Fruit fly (Drosophila melanogaster) whole organism, embryonic: Measurements from ENCODE around the gene Dic1.

Source experiments
- ATbp ChIP-seq: fragments of 200-800 bp; sonication (Bioruptor generic); optimal IDR thresholded peaks from 2 replicates; lab custom pipeline; 2017; ENCODE audit warnings: missing biosample characterization, mild to moderate bottlenecking, missing genetic modification characterization, missing genetic modification reagents
- Atf6 ChIP-seq: fragments of 200-800 bp; sonication (Bioruptor generic); IDR thresholded peaks from 2 replicates; pipeline ENCODE4 v1.3.6; 2022; ENCODE audit warnings: missing biosample characterization, missing genetic modification characterization
- Bgb ChIP-seq: fragments of 200-800 bp; sonication (Bioruptor generic); IDR thresholded peaks from 2 replicates; pipeline ENCODE4 v1.3.6; 2022; ENCODE audit warnings: missing biosample characterization, missing genetic modification characterization; ENCODE audit not compliant: partially characterized antibody
- BtbVII ChIP-seq: fragments of 200-800 bp; sonication (Bioruptor generic); optimal IDR thresholded peaks from 3 replicates; lab custom pipeline; 2017; ENCODE audit warnings: missing biosample characterization, mild to moderate bottlenecking, missing genetic modification characterization
- CG10565 ChIP-seq: fragments of 200-800 bp; sonication (Bioruptor generic); optimal IDR thresholded peaks from 3 replicates; lab custom pipeline; 2016; ENCODE audit warnings: missing biosample characterization, mild to moderate bottlenecking, missing genetic modification characterization
- CG11247 ChIP-seq: fragments of 200-800 bp; sonication (Bioruptor generic); IDR thresholded peaks from 2 replicates; pipeline ENCODE4 v1.3.6; 2022; ENCODE audit warnings: missing biosample characterization, missing genetic modification characterization
- CG11504 ChIP-seq: fragments of 200-800 bp; sonication (Bioruptor generic); optimal IDR thresholded peaks from 3 replicates; lab custom pipeline; 2019; ENCODE audit warnings: missing biosample characterization, mild to moderate bottlenecking, missing genetic modification characterization, moderate library complexity
- CG15479 ChIP-seq: fragments of 200-800 bp; sonication (Bioruptor generic); optimal IDR thresholded peaks from 3 replicates; lab custom pipeline; 2019; ENCODE audit warnings: missing biosample characterization, mild to moderate bottlenecking, missing genetic modification characterization, moderate library complexity
- CG2129 ChIP-seq: fragments of 200-800 bp; sonication (Bioruptor generic); IDR thresholded peaks from 2 replicates; pipeline ENCODE4 v1.3.6; 2022; ENCODE audit warnings: missing biosample characterization, missing genetic modification characterization; ENCODE audit not compliant: partially characterized antibody
- CG2875 ChIP-seq: fragments of 200-800 bp; sonication (Bioruptor generic); optimal IDR thresholded peaks from 2 replicates; lab custom pipeline; 2017; ENCODE audit warnings: missing biosample characterization, mild to moderate bottlenecking, missing genetic modification characterization, missing genetic modification reagents
- CG32532 ChIP-seq: fragments of 200-800 bp; sonication (Bioruptor generic); IDR thresholded peaks from 2 replicates; pipeline ENCODE4 v1.3.6; 2022; ENCODE audit warnings: missing biosample characterization, missing genetic modification characterization
- CG3407 ChIP-seq: fragments of 200-800 bp; sonication (Bioruptor generic); optimal IDR thresholded peaks from 2 replicates; lab custom pipeline; 2018; ENCODE audit warnings: missing biosample characterization, mild to moderate bottlenecking, missing genetic modification characterization
- CG4328 ChIP-seq: fragments of 200-800 bp; sonication (Bioruptor generic); optimal IDR thresholded peaks from 3 replicates; lab custom pipeline; 2017; ENCODE audit warnings: missing biosample characterization, missing genetic modification reagents, missing genetic modification characterization
- CG4730 ChIP-seq: fragments of 200-800 bp; sonication (Bioruptor generic); IDR thresholded peaks from 2 replicates; pipeline ENCODE4 v1.3.6; 2022; ENCODE audit warnings: missing biosample characterization, missing genetic modification characterization
- CG6683 ChIP-seq: fragments of 200-800 bp; sonication (Bioruptor generic); optimal IDR thresholded peaks from 2 replicates; lab custom pipeline; 2017; ENCODE audit warnings: missing biosample characterization, mild to moderate bottlenecking, missing genetic modification characterization, missing genetic modification reagents
- CG6689 ChIP-seq: fragments of 200-800 bp; sonication (Bioruptor generic); IDR thresholded peaks from 2 replicates; pipeline ENCODE4 v1.3.6; 2022; ENCODE audit warnings: missing biosample characterization, missing genetic modification characterization
- CG7357 ChIP-seq: fragments of 200-800 bp; sonication (Bioruptor generic); IDR thresholded peaks from 3 replicates; pipeline ENCODE4 v1.3.6; 2022; ENCODE audit warnings: missing biosample characterization, missing genetic modification characterization
- CG7928 ChIP-seq: fragments of 200-800 bp; sonication (Bioruptor generic); optimal IDR thresholded peaks from 2 replicates; lab custom pipeline; 2017; ENCODE audit warnings: missing biosample characterization, mild to moderate bottlenecking, missing genetic modification characterization
- CG9437 ChIP-seq: fragments of 200-800 bp; sonication (Bioruptor generic); optimal IDR thresholded peaks from 2 replicates; lab custom pipeline; 2018; ENCODE audit warnings: missing biosample characterization, mild to moderate bottlenecking, missing genetic modification characterization
- Camta ChIP-seq: fragments of 200-800 bp; sonication (Bioruptor generic); optimal IDR thresholded peaks from 2 replicates; lab custom pipeline; 2016; ENCODE audit warnings: missing biosample characterization, missing genetic modification characterization
- Dip2 ChIP-seq: fragments of 200-800 bp; sonication (Bioruptor generic); IDR thresholded peaks from 2 replicates; pipeline ENCODE4 v1.3.6; 2022; ENCODE audit warnings: missing biosample characterization, missing genetic modification characterization
- Fer2 ChIP-seq: fragments of 200-800 bp; sonication (Bioruptor generic); optimal IDR thresholded peaks from 2 replicates; lab custom pipeline; 2018; ENCODE audit warnings: missing biosample characterization, mild to moderate bottlenecking, missing genetic modification characterization, moderate library complexity
- Fer3 ChIP-seq: fragments of 200-800 bp; sonication (Bioruptor generic); optimal IDR thresholded peaks from 2 replicates; lab custom pipeline; 2018; ENCODE audit warnings: missing biosample characterization, mild to moderate bottlenecking, missing genetic modification characterization, moderate library complexity
- Hand ChIP-seq: fragments of 200-800 bp; sonication (Bioruptor generic); optimal IDR thresholded peaks from 2 replicates; lab custom pipeline; 2017; ENCODE audit warnings: mild to moderate bottlenecking, missing biosample characterization, missing genetic modification reagents, missing genetic modification characterization
- HmgZ ChIP-seq: fragments of 200-800 bp; sonication (Bioruptor generic); optimal IDR thresholded peaks from 2 replicates; lab custom pipeline; 2018; ENCODE audit warnings: missing biosample characterization, mild to moderate bottlenecking, missing genetic modification characterization
- Hr51 ChIP-seq, 2 experiments: fragments of 200-800 bp; sonication (Bioruptor generic); optimal IDR thresholded peaks; 2 replicates in 1 of 2; 3 replicates in 1 of 2; lab custom pipeline; 2016 to 2018; ENCODE audit warnings: missing biosample characterization in 2 of 2, missing genetic modification characterization in 2 of 2, mild to moderate bottlenecking in 1 of 2, moderate library complexity in 1 of 2
- NK7.1 ChIP-seq: fragments of 200-800 bp; sonication (Bioruptor generic); optimal IDR thresholded peaks from 3 replicates; lab custom pipeline; 2016; ENCODE audit warnings: missing biosample characterization, missing genetic modification characterization
- Oaz ChIP-seq: fragments of 200-800 bp; sonication (Bioruptor generic); IDR thresholded peaks from 2 replicates; pipeline ENCODE4 v1.3.6; 2022; ENCODE audit warnings: missing biosample characterization, missing genetic modification characterization
- Optix ChIP-seq: fragments of 200-800 bp; sonication (Bioruptor generic); IDR thresholded peaks from 3 replicates; pipeline ENCODE4 v1.3.6; 2022; ENCODE audit warnings: missing biosample characterization, missing genetic modification characterization
- ac ChIP-seq: fragments of 200-800 bp; sonication (Bioruptor generic); optimal IDR thresholded peaks from 3 replicates; lab custom pipeline; 2017; ENCODE audit warnings: missing biosample characterization, mild to moderate bottlenecking, missing genetic modification characterization
- ara ChIP-seq: fragments of 200-800 bp; sonication (Bioruptor generic); IDR thresholded peaks from 2 replicates; pipeline ENCODE4 v1.3.6; 2022; ENCODE audit warnings: missing biosample characterization, missing genetic modification characterization
- ato ChIP-seq: fragments of 200-800 bp; sonication (Bioruptor generic); IDR thresholded peaks from 2 replicates; pipeline ENCODE4 v1.3.6; 2022; ENCODE audit warnings: missing biosample characterization, missing genetic modification characterization; ENCODE audit not compliant: partially characterized antibody
- cad ChIP-seq: fragments of >200 bp; optimal IDR thresholded peaks from 2 replicates; lab custom pipeline; 2017; ENCODE audit warnings: missing biosample characterization, missing genetic modification characterization
- cg ChIP-seq: fragments of 200-800 bp; sonication (Bioruptor generic); optimal IDR thresholded peaks from 3 replicates; lab custom pipeline; 2019; ENCODE audit warnings: missing biosample characterization, mild to moderate bottlenecking, missing genetic modification characterization, moderate library complexity
- dimm ChIP-seq: fragments of 200-800 bp; sonication (Bioruptor generic); IDR thresholded peaks from 2 replicates; pipeline ENCODE4 v1.3.6; 2022; ENCODE audit warnings: missing biosample characterization, missing genetic modification characterization
- dm ChIP-seq: fragments of 200-800 bp; sonication (Bioruptor generic); optimal IDR thresholded peaks from 3 replicates; lab custom pipeline; 2016; ENCODE audit warnings: missing biosample characterization, missing genetic modification characterization
- ems ChIP-seq: fragments of 200-800 bp; sonication (Bioruptor generic); optimal IDR thresholded peaks from 3 replicates; lab custom pipeline; 2016; ENCODE audit warnings: missing biosample characterization, missing genetic modification characterization
- ewg ChIP-seq: fragments of 200-800 bp; sonication (Bioruptor generic); optimal IDR thresholded peaks from 3 replicates; lab custom pipeline; 2017; ENCODE audit warnings: mild to moderate bottlenecking, missing biosample characterization, missing genetic modification reagents, missing genetic modification characterization
- grn ChIP-seq: fragments of 200-800 bp; sonication (Bioruptor generic); optimal IDR thresholded peaks from 3 replicates; lab custom pipeline; 2017; ENCODE audit warnings: missing biosample characterization, missing genetic modification characterization
- hth ChIP-seq: fragments of >200 bp; optimal IDR thresholded peaks from 2 replicates; lab custom pipeline; 2017; ENCODE audit warnings: inconsistent platforms
- mld ChIP-seq: fragments of 200-800 bp; sonication (Bioruptor generic); IDR thresholded peaks from 3 replicates; pipeline ENCODE4 v1.3.6; 2022; ENCODE audit warnings: missing biosample characterization, missing genetic modification characterization; ENCODE audit not compliant: partially characterized antibody
- prd ChIP-seq, 3 experiments: fragments of >200 bp in 2 of 3; fragments of 200-800 bp in 1 of 3; sonication (Bioruptor generic) in 1 of 3; optimal IDR thresholded peaks in 2 of 3; IDR thresholded peaks in 1 of 3; 2 replicates in 2 of 3; 3 replicates in 1 of 3; pipeline versions ENCODE4 v1.3.6 to Lab custom; 2017 to 2022; ENCODE audit warnings: missing biosample characterization in 1 of 3, missing genetic modification characterization in 1 of 3
- pros ChIP-seq: fragments of 200-800 bp; sonication (Bioruptor generic); optimal IDR thresholded peaks from 3 replicates; lab custom pipeline; 2019; ENCODE audit warnings: missing biosample characterization, mild to moderate bottlenecking, missing genetic modification characterization, moderate library complexity
- repo ChIP-seq: fragments of 200-800 bp; sonication (Bioruptor generic); optimal IDR thresholded peaks from 2 replicates; lab custom pipeline; 2016; ENCODE audit warnings: missing biosample characterization, missing genetic modification characterization
- sc ChIP-seq, 3 experiments: fragments of >200 bp in 2 of 3; fragments of 200-800 bp in 1 of 3; sonication (Bioruptor generic) in 1 of 3; optimal IDR thresholded peaks; 2 replicates in 2 of 3; 3 replicates in 1 of 3; lab custom pipeline; 2017; ENCODE audit warnings: mild to moderate bottlenecking in 1 of 3, missing biosample characterization in 1 of 3, missing genetic modification characterization in 1 of 3, missing genetic modification reagents in 1 of 3
- sens ChIP-seq: fragments of 200-800 bp; sonication (Bioruptor generic); peaks from one replicate; lab custom pipeline; 2016; ENCODE audit warnings: missing biosample characterization, missing genetic modification characterization
- toy ChIP-seq: fragments of 200-800 bp; sonication (Bioruptor generic); IDR thresholded peaks from 2 replicates; pipeline ENCODE4 v1.3.6; 2022; ENCODE audit warnings: missing biosample characterization, missing genetic modification characterization
- trem ChIP-seq: fragments of 200-800 bp; optimal IDR thresholded peaks from 3 replicates; lab custom pipeline; 2019; ENCODE audit warnings: missing biosample characterization, mild to moderate bottlenecking, missing genetic modification characterization, moderate library complexity
- zfh1 ChIP-seq: fragments of 200-800 bp; sonication (Bioruptor generic); IDR thresholded peaks from 3 replicates; pipeline ENCODE4 v1.3.6; 2022; ENCODE audit warnings: missing biosample characterization, missing genetic modification characterization

Gene Dic1

DNA sequence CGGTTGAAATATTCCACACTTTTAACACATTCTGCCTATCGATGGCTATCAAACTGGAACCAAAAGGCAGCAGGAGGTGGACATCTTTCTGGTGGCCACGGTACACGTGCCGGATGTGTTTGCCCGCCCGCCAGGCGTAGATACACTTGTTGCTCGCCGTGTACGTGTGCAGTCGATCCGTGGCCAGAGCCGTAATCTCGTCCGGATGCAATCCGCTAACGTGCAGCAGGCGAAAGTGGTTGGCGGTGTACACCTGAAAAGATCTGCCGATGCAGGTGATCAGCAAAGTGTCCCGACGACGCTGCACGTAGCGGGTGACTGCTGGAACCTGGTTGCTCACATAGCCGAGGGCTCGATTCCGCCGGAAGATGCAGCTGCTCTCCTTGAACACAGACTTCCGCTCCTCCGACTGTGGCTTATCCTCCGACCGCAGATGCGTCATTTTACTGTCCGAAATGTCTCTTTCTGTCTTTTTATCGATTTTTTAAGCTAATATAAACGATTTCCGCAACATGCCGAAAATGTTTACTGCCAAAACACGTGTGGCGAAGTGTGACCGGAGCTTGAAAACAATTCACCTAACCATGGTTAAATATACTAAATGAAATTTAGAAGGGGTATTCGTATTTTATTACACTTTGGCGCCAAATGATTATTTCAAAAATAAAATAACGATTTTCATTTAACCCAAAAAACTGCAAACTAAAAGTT lies 23.6 kb downstream of the Dic1 start, which contains the start of gene CG9799 (continued):
- TF ChIP-seq cg (no peak), ato (GFP tag; lab: Robert Waterston, UW) (no peak), dimm (GFP tag; lab: Robert Waterston, UW) (no peak), Fer2 (tag; lab: Kevin White, UChicago) (no peak), Bgb (GFP tag; lab: Robert Waterston, UW) (no peak; the same call in 1 of the 2 replicates), Hand (GFP tag; lab: Kevin White, UChicago) (no peak), NK7.1 (no peak), CG32532 (GFP tag; lab: Robert Waterston, UW) (peak; percentile 56), prd (optimal IDR thresholded peaks at IDR 0.05; lab: Kevin White, UChicago) (no peak), prd (GFP tag; IDR thresholded peaks at IDR 0.05; lab: Robert Waterston, UW) (peak; percentile 53; the same call in 2 of the 3 replicates), CG4730 (GFP tag; lab: Robert Waterston, UW) (no peak), sens (GFP tag; lab: Kevin White, UChicago) (peak; percentile 36), ems (GFP tag; lab: Kevin White, UChicago) (no peak), CG7928 (GFP tag; lab: Kevin White, UChicago) (no peak), HmgZ (peak; percentile 4), pros (GFP tag; lab: Kevin White, UChicago) (no peak), grn (GFP tag; lab: Kevin White, UChicago) (no peak), CG4328 (GFP tag; lab: Kevin White, UChicago) (no peak), repo (GFP tag; lab: Kevin White, UChicago) (no peak), Camta (GFP tag; lab: Kevin White, UChicago) (no peak), Oaz (GFP tag; lab: Robert Waterston, UW) (no peak), CG6683 (GFP tag; lab: Kevin White, UChicago) (no peak), CG11504 (tag; lab: Kevin White, UChicago) (peak; percentile 95), cad (GFP tag; lab: Kevin White, UChicago) (no peak), CG2129 (GFP tag; lab: Robert Waterston, UW) (no peak), ATbp (no peak), zfh1 (GFP tag; lab: Robert Waterston, UW) (no peak), mld (0 out of 3 replicates have a peak, but pooled peaks have one; percentile 14), dm (peak; percentile 92), CG15479 (GFP tag; lab: Kevin White, UChicago) (no peak), BtbVII (no peak), ara (0 out of 2 replicates have a peak, but pooled peaks have one; percentile 21), CG6689 (GFP tag; lab: Robert Waterston, UW) (no peak), CG3407 (GFP tag; lab: Kevin White, UChicago) (no peak), Fer3 (tag; lab: Kevin White, UChicago) (no peak), hth (lab: Kevin White, UChicago) (no peak), toy (GFP tag; lab: Robert Waterston, UW) (no peak), CG11247 (GFP tag; lab: Robert Waterston, UW) (no peak), Atf6 (no peak), Hr51 (GFP tag; optimal IDR thresholded peaks at IDR 0.05; lab: Kevin White, UChicago) (no peak), ewg (GFP tag; lab: Kevin White, UChicago) (no peak), CG9437 (no peak), Optix (GFP tag; lab: Robert Waterston, UW) (no peak), trem (peak; percentile 32), CG7357 (GFP tag; lab: Robert Waterston, UW) (no peak), CG10565 (GFP tag; lab: Kevin White, UChicago) (no peak), sc (optimal IDR thresholded peaks at IDR 0.05; lab: Kevin White, UChicago) (no peak), sc (GFP tag; optimal IDR thresholded peaks at IDR 0.05; lab: Kevin White, UChicago) (no peak), Dip2 (GFP tag; lab: Robert Waterston, UW) (no peak), CG2875 (no peak), ac (no peak)
